Worm (Caenorhabditis elegans) whole organism, L4/young adult: Measurements from ENCODE around the gene Y22D7AR.3.

Experiments used
- W03F9.2 ChIP-seq: fragments of 150-350 bp; optimal IDR thresholded peaks from 2 replicates; lab custom pipeline; 2014; ENCODE audit warnings: missing biosample characterization, missing genetic modification characterization
- dao-5 ChIP-seq: sonication (generic microtip); optimal IDR thresholded peaks from 2 replicates; lab custom pipeline; 2016; ENCODE audit warnings: missing genotype, missing genetic modification characterization, moderate library complexity, missing compliant biosample characterization
- him-1 ChIP-seq: sonication (generic microtip); optimal IDR thresholded peaks from 2 replicates; lab custom pipeline; 2016; ENCODE audit warnings: missing genotype, missing genetic modification reagents, missing genetic modification characterization, missing compliant biosample characterization

- no peak for TF ChIP-seq dao-5
- no peak for TF ChIP-seq him-1 (tag; lab: Kevin White, UChicago)
- TF ChIP-seq W03F9.2 (tag; lab: Kevin White, UChicago) = no peak
Observed at ce11 chrIII:1676588-1676987, 10.9 kb upstream of the Y22D7AR.3 start, which contains the start of gene Y22D7AR.6.
